Fruit fly (Drosophila melanogaster) whole organism, pupa: ENCODE results near the gene CG34426.

Experiments used
- CG10348 ChIP-seq: fragments of 200-800 bp; sonication (Bioruptor generic); IDR thresholded peaks from 2 replicates; pipeline ENCODE4 v1.3.6; 2022; ENCODE audit warnings: missing biosample characterization, missing genetic modification characterization
- CG12605 ChIP-seq: fragments of 200-800 bp; sonication (Bioruptor generic); IDR thresholded peaks from 2 replicates; pipeline ENCODE4 v1.3.6; 2022; ENCODE audit warnings: missing biosample characterization, missing genetic modification characterization
- CG13204 ChIP-seq: fragments of 200-800 bp; sonication (Bioruptor generic); optimal IDR thresholded peaks from 2 replicates; lab custom pipeline; 2018; ENCODE audit warnings: missing biosample characterization, mild to moderate bottlenecking, missing genetic modification characterization, moderate library complexity
- CG14655 ChIP-seq: fragments of 200-800 bp; sonication (Bioruptor generic); optimal IDR thresholded peaks from 3 replicates; lab custom pipeline; 2017; ENCODE audit warnings: mild to moderate bottlenecking, missing biosample characterization, missing genetic modification reagents, missing genetic modification characterization
- CG15710 ChIP-seq: fragments of 200-800 bp; sonication (Bioruptor generic); optimal IDR thresholded peaks from 2 replicates; lab custom pipeline; 2018; ENCODE audit warnings: missing biosample characterization, mild to moderate bottlenecking, missing genetic modification characterization, moderate library complexity
- CG17806 ChIP-seq: fragments of 200-800 bp; sonication (Bioruptor generic); optimal IDR thresholded peaks from 2 replicates; lab custom pipeline; 2018; ENCODE audit warnings: missing biosample characterization, mild to moderate bottlenecking, missing genetic modification characterization, moderate library complexity
- CG32121 ChIP-seq: fragments of 200-800 bp; sonication (Bioruptor generic); IDR thresholded peaks from 2 replicates; pipeline ENCODE4 v1.3.6; 2022; ENCODE audit warnings: missing biosample characterization, missing genetic modification characterization
- CG34367 ChIP-seq: fragments of 200-800 bp; sonication (Bioruptor generic); optimal IDR thresholded peaks from 2 replicates; lab custom pipeline; 2018; ENCODE audit warnings: missing biosample characterization, mild to moderate bottlenecking, missing genetic modification characterization
- CG4496 ChIP-seq: fragments of 200-800 bp; sonication (Bioruptor generic); IDR thresholded peaks from 3 replicates; pipeline ENCODE4 v1.3.6; 2022; ENCODE audit warnings: missing biosample characterization, missing genetic modification characterization
- CG8159 ChIP-seq: fragments of 200-800 bp; sonication (Bioruptor generic); optimal IDR thresholded peaks from 3 replicates; lab custom pipeline; 2018; ENCODE audit warnings: missing biosample characterization, mild to moderate bottlenecking, missing genetic modification characterization, moderate library complexity
- CG8301 ChIP-seq: fragments of 200-800 bp; sonication (Bioruptor generic); optimal IDR thresholded peaks from 2 replicates; lab custom pipeline; 2018; ENCODE audit warnings: missing biosample characterization, mild to moderate bottlenecking, missing genetic modification characterization
- CG9948 ChIP-seq: fragments of 200-800 bp; sonication (Bioruptor generic); optimal IDR thresholded peaks from 2 replicates; lab custom pipeline; 2018; ENCODE audit warnings: missing biosample characterization, mild to moderate bottlenecking, missing genetic modification characterization, moderate library complexity
- D1 ChIP-seq: fragments of 200-800 bp; sonication (Bioruptor generic); optimal IDR thresholded peaks from 2 replicates; lab custom pipeline; 2018; ENCODE audit warnings: missing biosample characterization, mild to moderate bottlenecking, missing genetic modification characterization, moderate library complexity
- EcR ChIP-seq: fragments of 200-800 bp; sonication (Bioruptor generic); optimal IDR thresholded peaks from 3 replicates; lab custom pipeline; 2019; ENCODE audit warnings: missing biosample characterization, missing genetic modification characterization, mild to moderate bottlenecking, moderate library complexity, missing genetic modification reagents
- Ets98B ChIP-seq: fragments of 200-800 bp; sonication (Bioruptor generic); IDR thresholded peaks from 2 replicates; pipeline ENCODE4 v1.3.6; 2022; ENCODE audit warnings: missing biosample characterization, missing genetic modification characterization
- Pif1A ChIP-seq: fragments of 200-800 bp; sonication (Bioruptor generic); optimal IDR thresholded peaks from 3 replicates; lab custom pipeline; 2016; ENCODE audit warnings: missing biosample characterization, missing genetic modification characterization
- Pif1B ChIP-seq: fragments of 200-800 bp; sonication (Bioruptor generic); optimal IDR thresholded peaks from 3 replicates; lab custom pipeline; 2016; ENCODE audit warnings: missing biosample characterization, missing genetic modification characterization
- Snoo ChIP-seq: fragments of 200-800 bp; sonication (Bioruptor generic); optimal IDR thresholded peaks from 3 replicates; lab custom pipeline; 2017; ENCODE audit warnings: missing biosample characterization, mild to moderate bottlenecking, missing genetic modification characterization, inconsistent platforms
- fd96Ca ChIP-seq: fragments of 200-800 bp; sonication (Bioruptor generic); IDR thresholded peaks from 3 replicates; pipeline ENCODE4 v1.3.6; 2022; ENCODE audit warnings: missing biosample characterization, missing genetic modification characterization
- gl ChIP-seq: fragments of 200-800 bp; sonication (Bioruptor generic); optimal IDR thresholded peaks from 2 replicates; lab custom pipeline; 2018; ENCODE audit warnings: missing biosample characterization, mild to moderate bottlenecking, missing genetic modification characterization
- rn ChIP-seq: fragments of 200-800 bp; sonication (Bioruptor generic); IDR thresholded peaks from 2 replicates; pipeline ENCODE4 v1.3.6; 2022; ENCODE audit warnings: missing biosample characterization, missing genetic modification characterization

Gene CG34426

DNA sequence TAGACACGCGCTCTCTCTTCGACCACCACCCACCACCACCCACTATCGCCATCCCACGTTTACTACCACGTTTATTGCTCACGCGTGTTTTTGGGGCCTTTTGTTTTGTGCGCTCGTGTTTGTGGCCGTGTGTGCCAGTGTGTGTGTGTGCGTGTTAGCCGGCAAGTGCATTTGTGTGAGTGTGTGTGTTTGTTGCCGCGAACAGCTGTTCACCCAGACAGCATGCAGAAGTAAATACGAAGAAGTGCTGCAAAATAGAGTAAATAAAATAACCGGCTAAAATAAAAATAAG lies 25.6 kb downstream of the CG34426 start:
- TF ChIP-seq Pif1A (GFP tag; lab: Kevin White, UChicago) = no peak
- no peak for TF ChIP-seq Pif1B (GFP tag; lab: Kevin White, UChicago)
- TF ChIP-seq CG4496 = no peak
- TF ChIP-seq D1 (tag; lab: Kevin White, UChicago) = no peak
- TF ChIP-seq CG8159 (tag; lab: Kevin White, UChicago) = no peak

DNA sequence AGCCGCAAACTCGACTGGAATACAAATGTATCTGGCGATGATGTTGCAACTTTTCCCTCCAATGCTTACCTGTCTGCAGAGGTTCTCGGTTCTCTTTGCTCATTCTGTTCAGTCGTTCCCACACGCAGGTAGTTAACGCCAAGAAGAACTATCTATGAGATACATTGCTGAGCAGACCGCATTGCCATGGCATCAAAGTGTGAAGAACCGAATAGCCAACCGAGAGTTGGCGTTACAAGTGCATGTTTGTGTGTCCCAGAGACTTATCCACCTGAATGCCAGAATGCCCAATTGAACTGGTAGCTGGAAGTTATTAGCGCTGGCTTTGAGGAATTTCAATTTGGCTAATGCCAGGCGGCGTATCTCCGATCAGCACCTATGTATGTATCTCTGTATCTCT lies 27.3 kb downstream of the CG34426 start:
- TF ChIP-seq CG9948 (tag; lab: Kevin White, UChicago) (no peak), CG34367 (tag; lab: Kevin White, UChicago) (no peak), EcR (GFP tag; lab: Kevin White, UChicago) (no peak), CG15710 (no peak), fd96Ca (no peak), CG13204 (GFP tag; lab: Kevin White, UChicago) (no peak), CG17806 (no peak), CG8301 (no peak), Snoo (tag; lab: Kevin White, UChicago) (no peak), Pif1A (GFP tag; lab: Kevin White, UChicago) (no peak), CG14655 (GFP tag; lab: Kevin White, UChicago) (no peak), D1 (tag; lab: Kevin White, UChicago) (no peak), CG12605 (no peak), gl (tag; lab: Kevin White, UChicago) (no peak), rn (no peak), CG10348 (GFP tag; lab: Robert Waterston, UW) (no peak)

DNA sequence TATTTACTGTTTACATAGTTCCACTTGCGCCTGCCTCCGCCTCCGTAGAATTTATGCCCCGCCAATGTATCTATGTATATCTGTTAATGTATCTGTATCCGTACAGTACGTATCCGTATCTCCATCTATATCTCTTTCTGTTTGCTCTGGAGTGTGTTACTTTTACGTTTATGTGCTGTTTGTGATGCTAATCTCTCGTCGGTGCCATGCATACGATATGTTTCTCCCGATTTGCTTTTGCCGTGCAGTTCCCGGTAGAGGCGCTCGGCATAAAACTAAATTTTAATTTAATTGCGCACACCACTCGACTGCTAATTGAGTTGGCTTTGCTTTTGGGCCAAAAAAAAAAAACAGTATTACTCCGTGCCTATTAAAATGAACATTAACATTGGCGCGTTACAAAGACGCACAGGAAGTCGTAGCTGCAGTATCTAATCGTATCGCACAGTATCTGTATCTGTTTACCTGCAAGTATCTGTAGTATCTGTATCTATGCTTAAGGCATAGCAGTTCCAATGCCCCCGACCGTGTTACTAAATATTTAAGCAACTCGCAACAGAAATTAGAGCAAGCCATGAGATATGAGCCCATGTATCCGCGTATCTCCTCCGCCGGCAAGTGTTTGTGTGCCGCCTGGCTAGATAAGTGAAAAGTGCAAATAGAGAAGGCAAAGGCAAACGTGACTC lies 27.9 kb downstream of the CG34426 start:
- TF ChIP-seq CG14655 (GFP tag; lab: Kevin White, UChicago) = no peak
- no peak for TF ChIP-seq gl (tag; lab: Kevin White, UChicago)
- TF ChIP-seq CG17806 = no peak
- no peak for TF ChIP-seq Ets98B
- TF ChIP-seq CG12605 = no peak
- TF ChIP-seq Pif1B (GFP tag; lab: Kevin White, UChicago) = no peak
- no peak for TF ChIP-seq CG10348 (GFP tag; lab: Robert Waterston, UW)
- no peak for TF ChIP-seq CG8301
- no peak for TF ChIP-seq fd96Ca
- TF ChIP-seq CG32121 (GFP tag; lab: Robert Waterston, UW) = no peak
- no peak for TF ChIP-seq CG8159 (tag; lab: Kevin White, UChicago)
- TF ChIP-seq CG4496 = no peak
- no peak for TF ChIP-seq CG13204 (GFP tag; lab: Kevin White, UChicago)
- TF ChIP-seq CG34367 (tag; lab: Kevin White, UChicago) = no peak
- no peak for TF ChIP-seq CG9948 (tag; lab: Kevin White, UChicago)
- no peak for TF ChIP-seq CG15710
- no peak for TF ChIP-seq Snoo (tag; lab: Kevin White, UChicago)
- TF ChIP-seq, all 21 proteins: peak for 0

DNA sequence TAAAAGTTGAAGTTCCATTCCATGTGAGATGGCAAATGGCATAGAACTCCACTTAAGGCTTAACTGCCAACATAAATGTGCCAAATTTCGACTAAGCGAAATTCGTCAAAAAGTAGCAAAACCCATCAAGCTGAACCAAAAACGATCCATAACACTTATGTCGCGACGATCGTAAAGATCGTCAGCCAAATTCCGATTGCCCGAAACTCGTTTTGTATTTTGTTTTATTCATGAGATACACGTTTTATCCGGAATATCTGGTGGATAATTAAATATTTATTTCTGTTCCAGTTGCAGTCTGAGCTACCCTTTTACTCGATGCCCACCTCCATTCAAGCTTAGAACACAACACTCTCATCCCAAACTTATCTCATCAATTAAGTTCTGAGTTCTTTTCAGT lies 28.7 kb downstream of the CG34426 start:
- no peak for TF ChIP-seq gl (tag; lab: Kevin White, UChicago)
- no peak for TF ChIP-seq CG32121 (GFP tag; lab: Robert Waterston, UW)
- TF ChIP-seq CG8301 = no peak
- TF ChIP-seq Pif1A (GFP tag; lab: Kevin White, UChicago) = no peak
- no peak for TF ChIP-seq EcR (GFP tag; lab: Kevin White, UChicago)
- no peak for TF ChIP-seq Snoo (tag; lab: Kevin White, UChicago)
- TF ChIP-seq Ets98B = no peak
- no peak for TF ChIP-seq CG4496
- no peak for TF ChIP-seq CG34367 (tag; lab: Kevin White, UChicago)
- TF ChIP-seq fd96Ca = no peak
- no peak for TF ChIP-seq CG14655 (GFP tag; lab: Kevin White, UChicago)
- no peak for TF ChIP-seq rn
- no peak for TF ChIP-seq CG8159 (tag; lab: Kevin White, UChicago)
- TF ChIP-seq CG15710 = no peak
- no peak for TF ChIP-seq CG17806

DNA sequence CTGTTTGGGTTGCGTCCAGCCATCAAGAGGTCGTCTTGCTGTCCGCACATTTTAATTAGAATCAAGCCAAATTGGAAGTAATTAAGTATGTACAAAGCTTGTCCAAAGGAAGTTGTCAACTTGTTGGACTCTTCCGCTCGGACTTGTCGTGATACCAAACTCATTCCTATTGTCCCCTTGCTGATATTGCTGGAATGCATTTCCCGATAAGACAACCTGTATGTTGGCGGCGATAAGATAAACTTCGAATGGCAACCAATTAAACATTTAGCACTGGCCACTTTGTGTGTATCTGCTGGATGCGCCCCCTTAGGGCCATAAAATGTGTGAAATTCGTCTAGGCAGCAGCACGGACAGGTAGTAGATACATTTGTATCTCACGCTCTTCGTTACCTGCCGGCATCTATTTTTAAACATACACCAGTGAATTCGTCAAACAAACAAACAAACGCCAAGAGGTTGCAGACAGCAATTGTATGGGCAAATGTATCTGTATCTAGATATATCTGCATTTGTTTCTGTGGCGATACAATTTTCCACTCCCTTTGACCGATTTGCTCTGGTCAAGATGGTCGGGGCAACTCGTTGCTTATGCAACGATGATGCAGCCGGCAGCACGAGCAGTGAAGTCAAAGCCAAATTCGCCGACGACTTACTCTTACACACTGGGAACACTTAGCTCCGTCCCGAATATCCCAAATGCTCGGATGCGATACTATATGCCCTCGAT lies 30.6 kb downstream of the CG34426 start:
- TF ChIP-seq CG9948 (tag; lab: Kevin White, UChicago) = no peak
- TF ChIP-seq EcR (GFP tag; lab: Kevin White, UChicago) = no peak
- TF ChIP-seq, all 21 proteins: peak for 0

DNA sequence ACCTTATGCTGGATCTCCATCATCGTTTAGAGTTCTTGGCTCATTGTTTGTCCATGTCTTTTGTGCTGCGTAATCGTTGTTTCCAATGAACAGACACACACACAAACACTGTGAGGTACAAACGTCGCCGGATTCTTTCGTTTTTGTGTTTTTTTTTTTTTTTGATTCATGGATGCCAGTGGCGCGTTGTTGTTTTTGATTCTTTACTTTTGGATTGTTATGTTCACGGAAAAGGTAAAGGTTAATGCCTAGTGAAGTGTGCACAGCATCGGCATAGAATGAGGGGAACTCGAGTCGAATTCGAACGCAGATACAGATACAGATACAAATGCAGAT lies 31.2 kb downstream of the CG34426 start:
- TF ChIP-seq CG13204 (GFP tag; lab: Kevin White, UChicago) (no peak), CG17806 (no peak), CG9948 (tag; lab: Kevin White, UChicago) (no peak), Ets98B (no peak), CG14655 (GFP tag; lab: Kevin White, UChicago) (no peak), D1 (tag; lab: Kevin White, UChicago) (no peak), CG34367 (tag; lab: Kevin White, UChicago) (no peak), fd96Ca (no peak), CG12605 (no peak), CG4496 (no peak), CG10348 (GFP tag; lab: Robert Waterston, UW) (no peak)
